2 fruit fly cellular contexts compared by ENCODE assay signal in the genomic region with DNA sequence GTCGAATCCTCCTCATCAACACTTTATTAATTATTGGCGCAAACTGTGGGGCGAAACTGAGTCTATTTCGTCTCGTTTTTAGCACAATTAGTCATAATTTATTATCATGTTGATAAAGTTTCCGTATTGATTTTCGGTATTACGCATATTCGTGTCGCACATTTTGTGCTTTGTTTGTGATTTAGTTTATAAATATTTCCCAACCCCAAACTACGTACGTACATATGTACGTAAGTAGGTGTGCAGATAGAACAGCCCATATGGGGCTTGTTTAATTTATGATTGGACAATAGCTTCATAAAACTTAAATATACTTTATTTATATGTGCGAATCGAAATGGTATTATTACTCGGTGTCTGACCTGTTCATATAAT.
A peak's percentile ranks its signal among the peaks of the same experiment; 100 is the strongest.
TF ChIP-seq lines count a peak whose summit lies in the region.

No protein-coding gene starts in this region.

- TF ChIP-seq CTCF in whole organism, embryonic (GFP tag; optimal IDR thresholded peaks at IDR 0.05; lab: Kevin White, UChicago), result no peak

TF ChIP-seq in whole organism, embryonic, 481 proteins besides CTCF, POLR2A, EP300 and RAD21 (continues in another document):
- no peak for TF ChIP-seq CG9797 (GFP tag; optimal IDR thresholded peaks at IDR 0.05; lab: Kevin White, UChicago)
- no peak for TF ChIP-seq CG17912 (GFP tag; optimal IDR thresholded peaks at IDR 0.05; lab: Kevin White, UChicago)
- TF ChIP-seq CoRest (tag; optimal IDR thresholded peaks at IDR 0.05; lab: Kevin White, UChicago), result no peak
- no peak for TF ChIP-seq inv (GFP tag; IDR thresholded peaks at IDR 0.05; lab: Robert Waterston, UW; ENCODE audit: partially characterized antibody)
- no peak for TF ChIP-seq ind (GFP tag; optimal IDR thresholded peaks at IDR 0.05; lab: Kevin White, UChicago)
- TF ChIP-seq CG10274 (GFP tag; optimal IDR thresholded peaks at IDR 0.05; lab: Kevin White, UChicago), result no peak
- peak; percentile 1 for TF ChIP-seq wek (GFP tag; optimal IDR thresholded peaks at IDR 0.05; lab: Kevin White, UChicago)
- no peak for TF ChIP-seq dpn (GFP tag; optimal IDR thresholded peaks at IDR 0.05; lab: Kevin White, UChicago)
- TF ChIP-seq Sry-δ (GFP tag; optimal IDR thresholded peaks at IDR 0.05; lab: Kevin White, UChicago), result no peak
- TF ChIP-seq MTF-1 (GFP tag; optimal IDR thresholded peaks at IDR 0.05; lab: Kevin White, UChicago; ENCODE audit: borderline replicate concordance), result peak; percentile 45
- no peak for TF ChIP-seq CG1603 (tag; optimal IDR thresholded peaks at IDR 0.05; lab: Kevin White, UChicago)
- no peak for TF ChIP-seq CG11696 (GFP tag; IDR thresholded peaks at IDR 0.05; lab: Robert Waterston, UW)
- TF ChIP-seq CG10431 (GFP tag; optimal IDR thresholded peaks at IDR 0.05; lab: Kevin White, UChicago), result no peak
- no peak for TF ChIP-seq CG11456 (GFP tag; IDR thresholded peaks at IDR 0.05; lab: Robert Waterston, UW)
- TF ChIP-seq CG31224 (GFP tag; IDR thresholded peaks at IDR 0.05; lab: Robert Waterston, UW), result no peak
- TF ChIP-seq YL-1 (GFP tag; optimal IDR thresholded peaks at IDR 0.05; lab: Kevin White, UChicago), result no peak
- no peak for TF ChIP-seq esg (GFP tag; conservative IDR thresholded peaks at IDR 0.05; lab: Robert Waterston, UW)
- TF ChIP-seq CG13296 (GFP tag; optimal IDR thresholded peaks at IDR 0.05; lab: Kevin White, UChicago), result peak; percentile 2
- TF ChIP-seq CG10959 (GFP tag; IDR thresholded peaks at IDR 0.05; lab: Robert Waterston, UW), result no peak
- no peak for TF ChIP-seq bbx (GFP tag; IDR thresholded peaks at IDR 0.05; lab: Robert Waterston, UW; ENCODE audit: partially characterized antibody)
- TF ChIP-seq Six4 (GFP tag; optimal IDR thresholded peaks at IDR 0.05; lab: Kevin White, UChicago), result no peak
- TF ChIP-seq CG11560 (tag; IDR thresholded peaks at IDR 0.05; lab: Robert Waterston, UW), result no peak
- TF ChIP-seq CG2875 (GFP tag; optimal IDR thresholded peaks at IDR 0.05; lab: Kevin White, UChicago), result peak; percentile 30
- no peak for TF ChIP-seq CG12659 (GFP tag; optimal IDR thresholded peaks at IDR 0.05; lab: Kevin White, UChicago)
- TF ChIP-seq jing (GFP tag; optimal IDR thresholded peaks at IDR 0.05; lab: Kevin White, UChicago), result no peak
- peak; percentile 51; the same call in 1 of the 2 replicates for TF ChIP-seq Atf6 (GFP tag; IDR thresholded peaks at IDR 0.05; lab: Robert Waterston, UW)
- no peak for TF ChIP-seq Eip74EF (GFP tag; optimal IDR thresholded peaks at IDR 0.05; lab: Kevin White, UChicago)
- no peak for TF ChIP-seq gem (tag; optimal IDR thresholded peaks at IDR 0.05; lab: Kevin White, UChicago)
- TF ChIP-seq ERR (GFP tag; optimal IDR thresholded peaks at IDR 0.05; lab: Kevin White, UChicago), result no peak
- TF ChIP-seq mld (GFP tag; IDR thresholded peaks at IDR 0.05; lab: Robert Waterston, UW; ENCODE audit: partially characterized antibody), result no peak
- TF ChIP-seq CG13894 (tag; optimal IDR thresholded peaks at IDR 0.05; lab: Kevin White, UChicago), result no peak
- TF ChIP-seq CG33557 (GFP tag; optimal IDR thresholded peaks at IDR 0.05; lab: Kevin White, UChicago), result no peak
- TF ChIP-seq Scr (GFP tag; IDR thresholded peaks at IDR 0.05; lab: Robert Waterston, UW; ENCODE audit: partially characterized antibody), result no peak
- TF ChIP-seq CG7987 (GFP tag; optimal IDR thresholded peaks at IDR 0.05; lab: Kevin White, UChicago), result peak; percentile 31
- no peak for TF ChIP-seq Spps (tag; optimal IDR thresholded peaks at IDR 0.05; lab: Kevin White, UChicago)
- no peak for TF ChIP-seq Adf1 (GFP tag; IDR thresholded peaks at IDR 0.05; lab: Robert Waterston, UW)
- TF ChIP-seq vvl (GFP tag; IDR thresholded peaks at IDR 0.05; lab: Robert Waterston, UW), result no peak
- no peak; the same call in 2 of the 3 replicates for TF ChIP-seq B-H1 (GFP tag; IDR thresholded peaks at IDR 0.05; lab: Robert Waterston, UW)
- TF ChIP-seq sr (GFP tag; IDR thresholded peaks at IDR 0.05; lab: Robert Waterston, UW), result no peak
- TF ChIP-seq seq (GFP tag; IDR thresholded peaks at IDR 0.05; lab: Robert Waterston, UW), result no peak
- TF ChIP-seq CG42726 (GFP tag; IDR thresholded peaks at IDR 0.05; lab: Robert Waterston, UW; ENCODE audit: partially characterized antibody), result no peak
- TF ChIP-seq CG2120 (GFP tag; optimal IDR thresholded peaks at IDR 0.05; lab: Kevin White, UChicago), result no peak
- TF ChIP-seq chn (GFP tag; optimal IDR thresholded peaks at IDR 0.05; lab: Kevin White, UChicago), result no peak
- no peak for TF ChIP-seq tll (GFP tag; optimal IDR thresholded peaks at IDR 0.05; lab: Kevin White, UChicago)

TF ChIP-seq in whole organism, prepupa, 60 proteins besides CTCF, POLR2A, EP300 and RAD21:
- TF ChIP-seq fkh (GFP tag; optimal IDR thresholded peaks at IDR 0.05; lab: Kevin White, UChicago), result peak; percentile 48
- TF ChIP-seq svp (GFP tag; lab: Kevin White, UChicago), result peak; percentile 15
- TF ChIP-seq CG9139 (GFP tag; optimal IDR thresholded peaks at IDR 0.05; lab: Kevin White, UChicago), result no peak
